Worm (Caenorhabditis elegans) whole organism, L1 larva: Measurements from ENCODE around the gene srd-19.

ENCODE experiments used
- C04F5.9 ChIP-seq: sonication (generic microtip); optimal IDR thresholded peaks from 2 replicates; lab custom pipeline; 2016; ENCODE audit warnings: missing genetic modification characterization, missing compliant biosample characterization
- C16A3.4 ChIP-seq: fragments of 150-350 bp; optimal IDR thresholded peaks from 2 replicates; lab custom pipeline; 2014; ENCODE audit warnings: missing biosample characterization, missing genetic modification characterization
- Y116A8C.19 ChIP-seq: sonication (generic microtip); optimal IDR thresholded peaks from 2 replicates; lab custom pipeline; 2016; ENCODE audit warnings: missing compliant biosample characterization, missing genetic modification characterization, borderline replicate concordance
- alr-1 ChIP-seq: fragments of 200-800 bp; sonication (Bioruptor generic); optimal IDR thresholded peaks from 2 replicates; lab custom pipeline; 2018; ENCODE audit warnings: borderline replicate concordance, mild to moderate bottlenecking, missing genetic modification characterization, missing compliant biosample characterization
- aly-2 ChIP-seq: fragments of 150-350 bp; optimal IDR thresholded peaks from 2 replicates; lab custom pipeline; 2014; ENCODE audit warnings: missing biosample characterization, missing genetic modification characterization
- blmp-1 ChIP-seq: fragments of 150-350 bp; optimal IDR thresholded peaks from 2 replicates; lab custom pipeline; 2014; ENCODE audit warnings: missing biosample characterization, missing genetic modification characterization
- ceh-8 ChIP-seq: fragments of 200-800 bp; sonication (Bioruptor generic); optimal IDR thresholded peaks from 2 replicates; lab custom pipeline; 2018; ENCODE audit warnings: mild to moderate bottlenecking, missing genetic modification characterization, moderate library complexity, missing compliant biosample characterization
- ceh-90 ChIP-seq: sonication (generic microtip); optimal IDR thresholded peaks from 2 replicates; lab custom pipeline; 2016; ENCODE audit warnings: missing genetic modification characterization, missing compliant biosample characterization
- ces-1 ChIP-seq: fragments of 150-350 bp; optimal IDR thresholded peaks from 2 replicates; lab custom pipeline; 2014; ENCODE audit warnings: missing biosample characterization, missing genetic modification reagents, missing genetic modification characterization
- dpl-1 ChIP-seq, 3 experiments: fragments of 150-350 bp in 2 of 3; sonication (generic microtip) in 1 of 3; optimal IDR thresholded peaks; 2 replicates each; lab custom pipeline; 2014 to 2017; ENCODE audit warnings: missing biosample characterization in 3 of 3, missing genetic modification characterization in 3 of 3, missing genetic modification reagents in 3 of 3
- dsc-1 ChIP-seq: sonication (generic microtip); optimal IDR thresholded peaks from 2 replicates; lab custom pipeline; 2016; ENCODE audit warnings: mild to moderate bottlenecking, missing genetic modification characterization, missing compliant biosample characterization
- efl-1 ChIP-seq, 4 experiments: fragments of 150-350 bp; optimal IDR thresholded peaks in 3 of 4; peaks in 1 of 4; 1 replicate in 1 of 4; 2 replicates in 3 of 4; lab custom pipeline; 2014; ENCODE audit warnings: missing biosample characterization in 2 of 4, missing genetic modification characterization in 2 of 4, missing genetic modification reagents in 2 of 4
- egl-13 ChIP-seq: sonication (generic microtip); optimal IDR thresholded peaks from 2 replicates; lab custom pipeline; 2016; ENCODE audit warnings: missing genotype, missing genetic modification reagents, missing genetic modification characterization, missing compliant biosample characterization
- elt-2 ChIP-seq: sonication (generic microtip); optimal IDR thresholded peaks from 2 replicates; lab custom pipeline; 2016; ENCODE audit warnings: missing genetic modification characterization, mild to moderate bottlenecking, inconsistent platforms, missing compliant biosample characterization, missing genetic modification reagents
- fkh-4 ChIP-seq: sonication (generic microtip); optimal IDR thresholded peaks from 2 replicates; lab custom pipeline; 2016; ENCODE audit warnings: missing compliant biosample characterization, missing genetic modification characterization, borderline replicate concordance
- fkh-8 ChIP-seq: sonication (generic microtip); optimal IDR thresholded peaks from 2 replicates; lab custom pipeline; 2016; ENCODE audit warnings: mild to moderate bottlenecking, missing genetic modification characterization, missing compliant biosample characterization
- grh-1 ChIP-seq: fragments of 200-800 bp; sonication (Bioruptor generic); IDR thresholded peaks from 2 replicates; pipeline ENCODE4 v1.3.6; 2022; ENCODE audit warnings: missing genetic modification reagents, missing genetic modification characterization, missing compliant biosample characterization
- hlh-4 ChIP-seq: sonication (generic microtip); optimal IDR thresholded peaks from 2 replicates; lab custom pipeline; 2016; ENCODE audit warnings: mild to moderate bottlenecking, missing genetic modification characterization, missing compliant biosample characterization
- irx-1 ChIP-seq: sonication (generic microtip); optimal IDR thresholded peaks from 2 replicates; lab custom pipeline; 2016; ENCODE audit warnings: missing genetic modification characterization, missing compliant biosample characterization
- isw-1 ChIP-seq: fragments of 200-800 bp; sonication (Bioruptor generic); IDR thresholded peaks from 2 replicates; pipeline ENCODE4 v1.3.6; 2022; ENCODE audit warnings: missing genetic modification characterization, missing compliant biosample characterization
- lin-13 ChIP-seq: fragments of 150-350 bp; optimal IDR thresholded peaks from 2 replicates; lab custom pipeline; 2014; ENCODE audit warnings: missing biosample characterization, missing genetic modification reagents, missing genetic modification characterization
- lin-14 ChIP-seq: fragments of 200-800 bp; sonication (Bioruptor generic); optimal IDR thresholded peaks from 2 replicates; lab custom pipeline; 2018; ENCODE audit warnings: mild to moderate bottlenecking, missing genetic modification characterization, moderate library complexity, missing compliant biosample characterization
- lin-35 ChIP-seq, 2 experiments: fragments of 150-350 bp; optimal IDR thresholded peaks; 2 replicates each; lab custom pipeline; 2014; ENCODE audit warnings: missing biosample characterization in 2 of 2, missing genetic modification characterization in 2 of 2, missing genetic modification reagents in 2 of 2
- lin-39 ChIP-seq: fragments of 150-350 bp; optimal IDR thresholded peaks from 2 replicates; lab custom pipeline; 2014; ENCODE audit warnings: missing biosample characterization, missing genetic modification reagents, missing genetic modification characterization
- lir-3 ChIP-seq: sonication (generic microtip); optimal IDR thresholded peaks from 2 replicates; lab custom pipeline; 2016; ENCODE audit warnings: mild to moderate bottlenecking, missing genetic modification characterization, moderate library complexity, missing compliant biosample characterization; ENCODE audit not compliant: poor library complexity
- lsy-2 ChIP-seq, 2 experiments: fragments of 150-350 bp; optimal IDR thresholded peaks; 2 replicates each; lab custom pipeline; 2014; ENCODE audit warnings: missing biosample characterization in 2 of 2, missing genetic modification characterization in 2 of 2
- mab-9 ChIP-seq: fragments of 200-800 bp; sonication (Bioruptor generic); IDR thresholded peaks from 2 replicates; pipeline ENCODE4 v1.3.6; 2022; ENCODE audit warnings: missing genetic modification reagents, missing genetic modification characterization, missing compliant biosample characterization
- mef-2 ChIP-seq: fragments of 150-350 bp; optimal IDR thresholded peaks from 2 replicates; lab custom pipeline; 2014; ENCODE audit warnings: missing biosample characterization, missing genetic modification characterization
- mep-1 ChIP-seq: fragments of 150-350 bp; optimal IDR thresholded peaks from 2 replicates; lab custom pipeline; 2014; ENCODE audit warnings: missing biosample characterization, missing genetic modification characterization
- nhr-12 ChIP-seq: sonication (generic microtip); optimal IDR thresholded peaks from 2 replicates; lab custom pipeline; 2017; ENCODE audit warnings: missing biosample characterization, missing genetic modification characterization
- nhr-19 ChIP-seq: fragments of 200-800 bp; sonication (Bioruptor generic); conservative IDR thresholded peaks from 2 replicates; pipeline ENCODE4 v1.3.6; 2022; ENCODE audit warnings: missing genetic modification characterization, missing compliant biosample characterization
- nhr-20 ChIP-seq: sonication (generic microtip); optimal IDR thresholded peaks from 2 replicates; lab custom pipeline; 2016; ENCODE audit warnings: mild to moderate bottlenecking, missing genetic modification characterization, missing compliant biosample characterization
- nhr-47 ChIP-seq: sonication (generic microtip); optimal IDR thresholded peaks from 2 replicates; lab custom pipeline; 2016; ENCODE audit warnings: mild to moderate bottlenecking, missing genetic modification characterization, moderate library complexity, missing compliant biosample characterization
- nhr-71 ChIP-seq: sonication (generic microtip); optimal IDR thresholded peaks from 2 replicates; lab custom pipeline; 2016; ENCODE audit warnings: mild to moderate bottlenecking, missing genetic modification characterization, moderate library complexity, missing compliant biosample characterization
- nhr-85 ChIP-seq: sonication (generic microtip); peaks from one replicate; lab custom pipeline; 2016; ENCODE audit warnings: missing genetic modification characterization, inconsistent platforms, missing compliant biosample characterization
- nhr-90 ChIP-seq: sonication (generic microtip); optimal IDR thresholded peaks from 2 replicates; lab custom pipeline; 2016; ENCODE audit warnings: mild to moderate bottlenecking, missing genetic modification characterization, missing compliant biosample characterization; ENCODE audit not compliant: poor library complexity
- pag-3 ChIP-seq: sonication (generic microtip); optimal IDR thresholded peaks from 2 replicates; lab custom pipeline; 2017; ENCODE audit warnings: missing genetic modification characterization, mild to moderate bottlenecking, missing compliant biosample characterization, antibody characterized with exemption, borderline replicate concordance; ENCODE audit not compliant: insufficient read depth
- pax-3 ChIP-seq: fragments of 200-800 bp; sonication (Bioruptor generic); optimal IDR thresholded peaks from 2 replicates; lab custom pipeline; 2018; ENCODE audit warnings: mild to moderate bottlenecking, missing genetic modification characterization, moderate library complexity, missing compliant biosample characterization
- pqm-1 ChIP-seq: sonication (generic microtip); optimal IDR thresholded peaks from 3 replicates; lab custom pipeline; 2017; ENCODE audit warnings: missing biosample characterization, missing genetic modification characterization
- rnt-1 ChIP-seq: sonication (generic microtip); optimal IDR thresholded peaks from 2 replicates; lab custom pipeline; 2016; ENCODE audit warnings: mild to moderate bottlenecking, missing genetic modification characterization, moderate library complexity, missing compliant biosample characterization
- snu-23 ChIP-seq: sonication (generic microtip); optimal IDR thresholded peaks from 2 replicates; lab custom pipeline; 2016; ENCODE audit warnings: missing genetic modification characterization, missing compliant biosample characterization
- sox-4 ChIP-seq: sonication (generic microtip); optimal IDR thresholded peaks from 2 replicates; lab custom pipeline; 2016; ENCODE audit warnings: missing genetic modification characterization, missing compliant biosample characterization
- sptf-1 ChIP-seq: fragments of 150-350 bp; optimal IDR thresholded peaks from 2 replicates; lab custom pipeline; 2014; ENCODE audit warnings: missing biosample characterization, missing genetic modification characterization
- tbx-2 ChIP-seq: sonication (generic microtip); optimal IDR thresholded peaks from 2 replicates; lab custom pipeline; 2016; ENCODE audit warnings: missing genetic modification characterization, missing compliant biosample characterization
- tlp-1 ChIP-seq: fragments of 150-350 bp; optimal IDR thresholded peaks from 2 replicates; lab custom pipeline; 2014; ENCODE audit warnings: missing biosample characterization, missing genetic modification characterization
- unc-62 ChIP-seq: fragments of 150-350 bp; optimal IDR thresholded peaks from 2 replicates; lab custom pipeline; 2014; ENCODE audit warnings: missing biosample characterization, missing genetic modification reagents, missing genetic modification characterization
- unc-86 ChIP-seq: sonication (generic microtip); optimal IDR thresholded peaks from 2 replicates; lab custom pipeline; 2016; ENCODE audit warnings: missing genetic modification characterization, missing compliant biosample characterization
- xbp-1 ChIP-seq: sonication (generic microtip); optimal IDR thresholded peaks from 2 replicates; lab custom pipeline; 2016; ENCODE audit warnings: missing genetic modification characterization, missing compliant biosample characterization
- ztf-11 ChIP-seq, 2 experiments: sonication (generic microtip); optimal IDR thresholded peaks; 2 replicates each; lab custom pipeline; 2016 to 2017; ENCODE audit warnings: missing genetic modification characterization in 2 of 2, missing biosample characterization in 1 of 2, missing compliant biosample characterization in 1 of 2

The srd-19 gene

ce11 chrV:13410688-13411087, 17.9 kb downstream of the srd-19 start, which contains the start of gene F53F1.4:
Gene F53F1.4, plus strand, starts transcription at chrV:13411077.
- no peak for TF ChIP-seq dpl-1 (GFP tag; optimal IDR thresholded peaks at IDR 0.05; lab: Kevin White, UChicago)
- TF ChIP-seq blmp-1, result peak; percentile 85
- TF ChIP-seq, all 84 proteins: peak for 1

- TF ChIP-seq xbp-1 (tag; lab: Kevin White, UChicago), result peak; percentile 10
- TF ChIP-seq pax-3 (tag; lab: Kevin White, UChicago), result peak; percentile 80
- no peak for TF ChIP-seq isw-1 (GFP tag; lab: Robert Waterston, UW)
- peak; percentile 30 for TF ChIP-seq lin-14 (GFP tag; lab: Kevin White, UChicago)
- peak; percentile 82 for TF ChIP-seq lir-3 (tag; lab: Kevin White, UChicago)
- TF ChIP-seq sptf-1 (tag; lab: Kevin White, UChicago), result no peak
- peak; percentile 73 for TF ChIP-seq nhr-71 (tag; lab: Kevin White, UChicago)
- TF ChIP-seq nhr-20 (tag; lab: Kevin White, UChicago), result peak; percentile 61
- no peak for TF ChIP-seq aly-2 (tag; lab: Kevin White, UChicago)
- TF ChIP-seq elt-2 (tag; lab: Kevin White, UChicago), result no peak
- peak; percentile 54 for TF ChIP-seq lin-39 (tag; lab: Kevin White, UChicago)
- TF ChIP-seq C04F5.9 (tag; lab: Kevin White, UChicago), result no peak
- peak; percentile 81 for TF ChIP-seq ceh-90 (tag; lab: Kevin White, UChicago)
- no peak for TF ChIP-seq lin-13 (GFP tag; lab: Kevin White, UChicago)
- peak; percentile 80 to 96 (median 88) for TF ChIP-seq dpl-1 (GFP tag; optimal IDR thresholded peaks at IDR 0.05; lab: Kevin White, UChicago)
- TF ChIP-seq lin-35 (GFP tag; optimal IDR thresholded peaks at IDR 0.05; lab: Kevin White, UChicago), result peak; percentile 82 to 91
- TF ChIP-seq snu-23 (GFP tag; lab: Kevin White, UChicago), result peak; percentile 44
- TF ChIP-seq pag-3, result no peak
- TF ChIP-seq ces-1 (GFP tag; lab: Kevin White, UChicago), result no peak
- TF ChIP-seq nhr-19 (GFP tag; lab: Robert Waterston, UW), result peak; percentile 54
- peak; percentile 26 for TF ChIP-seq dsc-1
- TF ChIP-seq mep-1, result peak; percentile 3
- TF ChIP-seq ztf-11 (tag; optimal IDR thresholded peaks at IDR 0.05; lab: Kevin White, UChicago), result peak in 1 of 2 experiments; percentile 74
- no peak for TF ChIP-seq unc-86 (tag; lab: Kevin White, UChicago)
- TF ChIP-seq fkh-8 (tag; lab: Kevin White, UChicago), result no peak
- peak; percentile 39 to 53 for TF ChIP-seq lsy-2 (tag; optimal IDR thresholded peaks at IDR 0.05; lab: Kevin White, UChicago)
- peak; percentile 71 for TF ChIP-seq nhr-90
- TF ChIP-seq Y116A8C.19 (tag; lab: Kevin White, UChicago), result no peak
- TF ChIP-seq ceh-8 (GFP tag; lab: Kevin White, UChicago), result no peak
- TF ChIP-seq C16A3.4 (tag; lab: Kevin White, UChicago), result peak; percentile 6
- peak; percentile 71 for TF ChIP-seq nhr-47 (tag; lab: Kevin White, UChicago)
- no peak for TF ChIP-seq nhr-12
- no peak for TF ChIP-seq mab-9 (GFP tag; lab: Robert Waterston, UW)
- peak; percentile 43 for TF ChIP-seq tbx-2 (tag; lab: Kevin White, UChicago)
- no peak for TF ChIP-seq tlp-1 (tag; lab: Kevin White, UChicago)
- TF ChIP-seq alr-1, result no peak
- TF ChIP-seq fkh-4 (tag; lab: Kevin White, UChicago), result peak; percentile 56
- peak; percentile 36 for TF ChIP-seq egl-13 (tag; lab: Kevin White, UChicago)
- TF ChIP-seq pqm-1 (tag; lab: Kevin White, UChicago), result no peak
- no peak for TF ChIP-seq mef-2 (tag; lab: Kevin White, UChicago)
- peak; percentile 23 for TF ChIP-seq sox-4 (tag; lab: Kevin White, UChicago)
- TF ChIP-seq irx-1 (tag; lab: Kevin White, UChicago), result peak; percentile 71
- TF ChIP-seq hlh-4 (tag; lab: Kevin White, UChicago), result no peak
- TF ChIP-seq blmp-1, result peak; percentile 43
- peak; percentile 82 for TF ChIP-seq rnt-1 (tag; lab: Kevin White, UChicago)
- TF ChIP-seq nhr-85 (tag; lab: Kevin White, UChicago), result peak; percentile 89
- TF ChIP-seq efl-1 (optimal IDR thresholded peaks at IDR 0.05; lab: Kevin White, UChicago), result peak; percentile 89
- peak; percentile 89 to 99 for TF ChIP-seq efl-1 (GFP tag; optimal IDR thresholded peaks at IDR 0.05 in 1 of 2; lab: Kevin White, UChicago)
- TF ChIP-seq grh-1, result peak; percentile 53; the same call in 1 of the 2 replicates
- TF ChIP-seq unc-62 (GFP tag; lab: Kevin White, UChicago), result no peak
Observed at ce11 chrV:13409089-13409488, 19.5 kb downstream of the srd-19 start.
